Fruit fly (Drosophila melanogaster) whole organism, embryonic: ENCODE data around the gene spo.

Source experiments
- ATbp ChIP-seq: fragments of 200-800 bp; sonication (Bioruptor generic); optimal IDR thresholded peaks from 2 replicates; lab custom pipeline; 2017; ENCODE audit warnings: missing biosample characterization, mild to moderate bottlenecking, missing genetic modification characterization, missing genetic modification reagents
- Abd-B ChIP-seq: fragments of 200-800 bp; sonication (Bioruptor generic); optimal IDR thresholded peaks from 2 replicates; lab custom pipeline; 2018; ENCODE audit warnings: missing biosample characterization, mild to moderate bottlenecking, missing genetic modification characterization, moderate library complexity
- Atf6 ChIP-seq: fragments of 200-800 bp; sonication (Bioruptor generic); IDR thresholded peaks from 2 replicates; pipeline ENCODE4 v1.3.6; 2022; ENCODE audit warnings: missing biosample characterization, missing genetic modification characterization
- Awh ChIP-seq: fragments of 200-800 bp; sonication (Bioruptor generic); IDR thresholded peaks from 2 replicates; pipeline ENCODE4, ENCODE4 v1.3.6; 2022; ENCODE audit warnings: missing biosample characterization, missing genetic modification characterization
- CG10267 ChIP-seq: fragments of 200-800 bp; sonication (Bioruptor generic); optimal IDR thresholded peaks from 2 replicates; lab custom pipeline; 2018; ENCODE audit warnings: missing biosample characterization, mild to moderate bottlenecking, missing genetic modification characterization, moderate library complexity
- CG11504 ChIP-seq: fragments of 200-800 bp; sonication (Bioruptor generic); optimal IDR thresholded peaks from 3 replicates; lab custom pipeline; 2019; ENCODE audit warnings: missing biosample characterization, mild to moderate bottlenecking, missing genetic modification characterization, moderate library complexity
- CG12299 ChIP-seq: fragments of 200-800 bp; sonication (Bioruptor generic); optimal IDR thresholded peaks from 2 replicates; lab custom pipeline; 2018; ENCODE audit warnings: missing biosample characterization, mild to moderate bottlenecking, missing genetic modification characterization
- CG1602 ChIP-seq: fragments of 200-800 bp; sonication (Bioruptor generic); optimal IDR thresholded peaks from 3 replicates; lab custom pipeline; 2016; ENCODE audit warnings: missing biosample characterization, missing genetic modification characterization
- CG1603 ChIP-seq: fragments of 200-800 bp; sonication (Bioruptor generic); optimal IDR thresholded peaks from 2 replicates; lab custom pipeline; 2019; ENCODE audit warnings: missing biosample characterization, mild to moderate bottlenecking, missing genetic modification characterization, moderate library complexity
- CG17359 ChIP-seq: fragments of 200-800 bp; sonication (Bioruptor generic); optimal IDR thresholded peaks from 3 replicates; lab custom pipeline; 2018; ENCODE audit warnings: missing biosample characterization, mild to moderate bottlenecking, missing genetic modification characterization, moderate library complexity
- CG17385 ChIP-seq: fragments of 200-800 bp; sonication (Bioruptor generic); optimal IDR thresholded peaks from 3 replicates; lab custom pipeline; 2018; ENCODE audit warnings: missing biosample characterization, mild to moderate bottlenecking, missing genetic modification characterization
- CG1832 ChIP-seq: fragments of 200-800 bp; sonication (Bioruptor generic); optimal IDR thresholded peaks from 2 replicates; lab custom pipeline; 2017; ENCODE audit warnings: missing biosample characterization, mild to moderate bottlenecking, missing genetic modification characterization, inconsistent platforms
- CG18476 ChIP-seq: fragments of 200-800 bp; sonication (Bioruptor generic); optimal IDR thresholded peaks from 2 replicates; lab custom pipeline; 2016; ENCODE audit warnings: missing biosample characterization, mild to moderate bottlenecking, missing genetic modification characterization
- CG3065 ChIP-seq: fragments of 200-800 bp; sonication (Bioruptor generic); optimal IDR thresholded peaks from 2 replicates; lab custom pipeline; 2016; ENCODE audit warnings: missing biosample characterization, missing genetic modification characterization
- CG31441 ChIP-seq: fragments of 200-800 bp; sonication (Bioruptor generic); IDR thresholded peaks from 2 replicates; pipeline ENCODE4 v1.3.6; 2022; ENCODE audit warnings: missing biosample characterization, missing genetic modification characterization
- CG32532 ChIP-seq: fragments of 200-800 bp; sonication (Bioruptor generic); IDR thresholded peaks from 2 replicates; pipeline ENCODE4 v1.3.6; 2022; ENCODE audit warnings: missing biosample characterization, missing genetic modification characterization
- CG4707 ChIP-seq: fragments of 200-800 bp; sonication (Bioruptor generic); optimal IDR thresholded peaks from 2 replicates; lab custom pipeline; 2018; ENCODE audit warnings: missing biosample characterization, mild to moderate bottlenecking, missing genetic modification characterization, moderate library complexity
- CG4820 ChIP-seq: fragments of 200-800 bp; sonication (Bioruptor generic); optimal IDR thresholded peaks from 3 replicates; lab custom pipeline; 2016; ENCODE audit warnings: missing biosample characterization, missing genetic modification characterization
- CG5180 ChIP-seq: fragments of 200-800 bp; sonication (Bioruptor generic); optimal IDR thresholded peaks from 3 replicates; lab custom pipeline; 2017; ENCODE audit warnings: missing biosample characterization, missing genetic modification characterization, mild to moderate bottlenecking, moderate library complexity, missing genetic modification reagents
- CG6175 ChIP-seq: fragments of 200-800 bp; sonication (Bioruptor generic); IDR thresholded peaks from 3 replicates; pipeline ENCODE4 v1.3.6; 2022; ENCODE audit warnings: missing biosample characterization, missing genetic modification characterization
- CG9817 ChIP-seq: fragments of 200-800 bp; sonication (Bioruptor generic); optimal IDR thresholded peaks from 2 replicates; lab custom pipeline; 2018; ENCODE audit warnings: missing biosample characterization, mild to moderate bottlenecking, missing genetic modification characterization, moderate library complexity
- Camta ChIP-seq: fragments of 200-800 bp; sonication (Bioruptor generic); optimal IDR thresholded peaks from 2 replicates; lab custom pipeline; 2016; ENCODE audit warnings: missing biosample characterization, missing genetic modification characterization
- Chrac-16 ChIP-seq: fragments of 200-800 bp; sonication (Bioruptor generic); optimal IDR thresholded peaks from 3 replicates; lab custom pipeline; 2016; ENCODE audit warnings: missing biosample characterization, missing genetic modification characterization
- Dip3 ChIP-seq: fragments of 200-800 bp; sonication (Bioruptor generic); optimal IDR thresholded peaks from 3 replicates; lab custom pipeline; 2016; ENCODE audit warnings: missing biosample characterization, missing genetic modification characterization
- E2f1 ChIP-seq: fragments of 200-800 bp; sonication (Bioruptor generic); IDR thresholded peaks from 2 replicates; pipeline ENCODE4 v1.3.6; 2022; ENCODE audit warnings: missing biosample characterization, missing genetic modification characterization
- E2f2 ChIP-seq: fragments of 200-800 bp; sonication (Bioruptor generic); IDR thresholded peaks from 2 replicates; pipeline ENCODE4 v1.3.6; 2022; ENCODE audit warnings: missing biosample characterization, missing genetic modification characterization
- Gsc ChIP-seq: fragments of 200-800 bp; sonication (Bioruptor generic); IDR thresholded peaks from 2 replicates; pipeline ENCODE4 v1.3.6; 2022; ENCODE audit warnings: missing biosample characterization, missing genetic modification characterization
- HHEX ChIP-seq: fragments of 200-800 bp; sonication (Bioruptor generic); optimal IDR thresholded peaks from 3 replicates; lab custom pipeline; 2017; ENCODE audit warnings: missing biosample characterization, mild to moderate bottlenecking, missing genetic modification characterization, missing genetic modification reagents
- Hr51 ChIP-seq, 2 experiments: fragments of 200-800 bp; sonication (Bioruptor generic); optimal IDR thresholded peaks; 2 replicates in 1 of 2; 3 replicates in 1 of 2; lab custom pipeline; 2016 to 2018; ENCODE audit warnings: missing biosample characterization in 2 of 2, missing genetic modification characterization in 2 of 2, mild to moderate bottlenecking in 1 of 2, moderate library complexity in 1 of 2
- Hsf ChIP-seq: fragments of 200-800 bp; sonication (Bioruptor generic); optimal IDR thresholded peaks from 3 replicates; lab custom pipeline; 2016; ENCODE audit warnings: missing biosample characterization, missing genetic modification characterization
- MESR4 ChIP-seq: fragments of 200-800 bp; sonication (Bioruptor generic); optimal IDR thresholded peaks from 2 replicates; lab custom pipeline; 2018; ENCODE audit warnings: missing biosample characterization, mild to moderate bottlenecking, missing genetic modification characterization, moderate library complexity
- Mad ChIP-seq: fragments of 200-800 bp; sonication (Bioruptor generic); optimal IDR thresholded peaks from 2 replicates; lab custom pipeline; 2016; ENCODE audit warnings: missing biosample characterization, missing genetic modification characterization
- Max ChIP-seq: fragments of 200-800 bp; sonication (Bioruptor generic); optimal IDR thresholded peaks from 2 replicates; lab custom pipeline; 2016; ENCODE audit warnings: missing biosample characterization, mild to moderate bottlenecking, missing genetic modification characterization
- Nf-YA ChIP-seq: fragments of 200-800 bp; sonication (Bioruptor generic); IDR thresholded peaks from 2 replicates; pipeline ENCODE4 v1.3.6; 2022; ENCODE audit warnings: missing biosample characterization, missing genetic modification characterization
- Sry-δ ChIP-seq: fragments of 200-800 bp; sonication (Bioruptor generic); optimal IDR thresholded peaks from 2 replicates; lab custom pipeline; 2016; ENCODE audit warnings: missing biosample characterization, missing genetic modification characterization
- bsh ChIP-seq, 2 experiments: fragments of 200-800 bp; sonication (Bioruptor generic); optimal IDR thresholded peaks; 2 replicates each; lab custom pipeline; 2017 to 2018; ENCODE audit warnings: mild to moderate bottlenecking in 2 of 2, missing biosample characterization in 2 of 2, missing genetic modification characterization in 2 of 2, moderate library complexity in 1 of 2
- crp ChIP-seq, 2 experiments: fragments of 200-800 bp; sonication (Bioruptor generic); optimal IDR thresholded peaks; 2 replicates in 1 of 2; 3 replicates in 1 of 2; lab custom pipeline; 2017; ENCODE audit warnings: missing biosample characterization in 2 of 2, missing genetic modification characterization in 2 of 2, mild to moderate bottlenecking in 1 of 2, moderate library complexity in 1 of 2
- dpn ChIP-seq, 2 experiments: fragments of 200-800 bp; sonication (Bioruptor generic); optimal IDR thresholded peaks; 3 replicates each; lab custom pipeline; 2016; ENCODE audit warnings: missing biosample characterization in 2 of 2, missing genetic modification characterization in 2 of 2
- gsb-n ChIP-seq: fragments of 200-800 bp; sonication (Bioruptor generic); optimal IDR thresholded peaks from 3 replicates; lab custom pipeline; 2018; ENCODE audit warnings: missing biosample characterization, mild to moderate bottlenecking, missing genetic modification characterization
- lbe ChIP-seq: fragments of 200-800 bp; sonication (Bioruptor generic); optimal IDR thresholded peaks from 2 replicates; lab custom pipeline; 2016; ENCODE audit warnings: missing biosample characterization, mild to moderate bottlenecking, missing genetic modification characterization
- lola ChIP-seq, 3 experiments: fragments of >200 bp in 2 of 3; fragments of 200-800 bp in 1 of 3; sonication (Bioruptor generic) in 1 of 3; optimal IDR thresholded peaks; 2 replicates each; lab custom pipeline; 2017 to 2019; ENCODE audit warnings: missing biosample characterization in 3 of 3, missing genetic modification characterization in 3 of 3, mild to moderate bottlenecking in 1 of 3, moderate library complexity in 1 of 3
- odd ChIP-seq: fragments of 200-800 bp; sonication (Bioruptor generic); optimal IDR thresholded peaks from 2 replicates; lab custom pipeline; 2017; ENCODE audit warnings: missing biosample characterization, mild to moderate bottlenecking, missing genetic modification characterization
- pb ChIP-seq: fragments of 200-800 bp; sonication (Bioruptor generic); optimal IDR thresholded peaks from 3 replicates; lab custom pipeline; 2016; ENCODE audit warnings: missing biosample characterization, missing genetic modification characterization
- psq ChIP-seq: fragments of 200-800 bp; sonication (Bioruptor generic); optimal IDR thresholded peaks from 2 replicates; lab custom pipeline; 2017; ENCODE audit warnings: missing biosample characterization, missing genetic modification characterization
- row ChIP-seq: fragments of 200-800 bp; sonication (Bioruptor generic); IDR thresholded peaks from 3 replicates; pipeline ENCODE4 v1.3.6; 2022; ENCODE audit warnings: missing biosample characterization, missing genetic modification characterization
- sens-2 ChIP-seq: fragments of 200-800 bp; sonication (Bioruptor generic); IDR thresholded peaks from 2 replicates; pipeline ENCODE4 v1.3.6; 2022; ENCODE audit warnings: missing biosample characterization, missing genetic modification characterization
- stwl ChIP-seq: fragments of 200-800 bp; sonication (Bioruptor generic); optimal IDR thresholded peaks from 3 replicates; lab custom pipeline; 2018; ENCODE audit warnings: missing biosample characterization, mild to moderate bottlenecking, missing genetic modification characterization, moderate library complexity
- tap ChIP-seq: fragments of 200-800 bp; optimal IDR thresholded peaks from 3 replicates; lab custom pipeline; 2019; ENCODE audit warnings: missing biosample characterization, mild to moderate bottlenecking, missing genetic modification characterization, moderate library complexity
- tna ChIP-seq: fragments of 200-800 bp; sonication (Bioruptor generic); IDR thresholded peaks from 2 replicates; pipeline ENCODE4 v1.3.6; 2022; ENCODE audit warnings: missing biosample characterization, missing genetic modification characterization; ENCODE audit not compliant: partially characterized antibody

The spo gene

dm6 chr3L:5611732-5612250 lies 19.4 kb upstream of the spo start (continued):
- TF ChIP-seq CG4820 (peak; percentile 69), pb (GFP tag; lab: Kevin White, UChicago) (no peak), Atf6 (peak; percentile 41; the same call in 1 of the 2 replicates), Awh (GFP tag; lab: Robert Waterston, UW) (peak; percentile 87), Gsc (no peak), MESR4 (no peak), CG17359 (no peak), odd (GFP tag; lab: Kevin White, UChicago) (peak; percentile 74), tap (peak; percentile 82), sens-2 (GFP tag; lab: Robert Waterston, UW) (peak; percentile 52; the same call in 1 of the 2 replicates), Abd-B (GFP tag; lab: Kevin White, UChicago) (peak; percentile 63), CG32532 (GFP tag; lab: Robert Waterston, UW) (no peak), E2f2 (GFP tag; lab: Robert Waterston, UW) (no peak; the same call in 1 of the 2 replicates), CG31441 (GFP tag; lab: Robert Waterston, UW) (peak; percentile 95), psq (GFP tag; lab: Kevin White, UChicago) (peak; percentile 14), gsb-n (peak; percentile 95), Chrac-16 (GFP tag; lab: Kevin White, UChicago) (peak; percentile 64), CG17385 (peak; percentile 76), Hr51 (GFP tag; optimal IDR thresholded peaks at IDR 0.05; lab: Kevin White, UChicago) (peak; percentile 29 to 89), Max (peak; percentile 63), CG5180 (peak; percentile 69), tna (GFP tag; lab: Robert Waterston, UW) (no peak), CG6175 (GFP tag; lab: Robert Waterston, UW) (no peak), HHEX (GFP tag; lab: Kevin White, UChicago) (peak; percentile 63), ATbp (GFP tag; lab: Kevin White, UChicago) (peak; percentile 82), Hsf (peak; percentile 73), row (GFP tag; lab: Robert Waterston, UW) (peak; percentile 84), CG1603 (tag; lab: Kevin White, UChicago) (peak; percentile 32), Camta (GFP tag; lab: Kevin White, UChicago) (peak; percentile 1), bsh (GFP tag; optimal IDR thresholded peaks at IDR 0.05; lab: Kevin White, UChicago) (peak; percentile 84 to 95), E2f1 (peak; percentile 77), CG4707 (GFP tag; lab: Kevin White, UChicago) (peak; percentile 73), CG12299 (tag; lab: Kevin White, UChicago) (peak; percentile 64), CG9817 (peak; percentile 56), dpn (GFP tag; optimal IDR thresholded peaks at IDR 0.05; lab: Kevin White, UChicago) (peak in 1 of 2 experiments; percentile 78), CG3065 (GFP tag; lab: Kevin White, UChicago) (peak; percentile 46), CG11504 (tag; lab: Kevin White, UChicago) (peak; percentile 91), CG1602 (GFP tag; lab: Kevin White, UChicago) (peak; percentile 76), Nf-YA (GFP tag; lab: Robert Waterston, UW) (peak; percentile 66), Mad (GFP tag; lab: Kevin White, UChicago) (peak; percentile 38), Sry-δ (peak; percentile 5), CG10267 (tag; lab: Kevin White, UChicago) (peak; percentile 89), CG1832 (GFP tag; lab: Kevin White, UChicago) (peak; percentile 22), stwl (peak; percentile 30), lbe (GFP tag; lab: Kevin White, UChicago) (peak; percentile 83), Dip3 (peak; percentile 23), crp (GFP tag; optimal IDR thresholded peaks at IDR 0.05; lab: Kevin White, UChicago) (peak in 1 of 2 experiments; percentile 21), lola (GFP tag; optimal IDR thresholded peaks at IDR 0.05; lab: Kevin White, UChicago) (peak in 1 of 3 experiments; percentile 92), CG18476 (GFP tag; lab: Kevin White, UChicago) (peak; percentile 70)
